Worm (Caenorhabditis elegans) whole organism, L4/young adult: Measurements from ENCODE around the gene C34F11.8.

Experiments
- dao-5 ChIP-seq: sonication (generic microtip); optimal IDR thresholded peaks from 2 replicates; lab custom pipeline; 2016; ENCODE audit warnings: missing genotype, missing genetic modification characterization, moderate library complexity, missing compliant biosample characterization
- him-1 ChIP-seq: sonication (generic microtip); optimal IDR thresholded peaks from 2 replicates; lab custom pipeline; 2016; ENCODE audit warnings: missing genotype, missing genetic modification reagents, missing genetic modification characterization, missing compliant biosample characterization

DNA sequence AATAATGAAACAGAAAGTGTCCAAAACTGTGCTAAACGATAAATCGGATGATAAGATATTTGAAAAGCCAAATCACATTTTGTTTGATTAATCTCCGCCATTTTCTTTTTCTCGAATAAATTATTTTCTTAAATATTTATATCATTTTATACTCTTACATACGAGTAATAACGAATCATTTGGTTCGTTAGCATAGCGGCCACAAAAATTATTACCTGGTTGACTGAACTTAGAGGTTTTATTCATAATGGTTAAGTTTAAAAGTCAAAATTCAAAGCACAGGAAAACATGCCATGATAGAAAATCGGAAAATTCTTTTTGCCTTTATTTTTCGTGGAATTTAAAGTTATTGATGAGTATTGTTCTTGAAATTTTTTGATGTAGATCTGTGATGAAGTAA is 47.5 kb downstream of the C34F11.8 start, which contains the start of gene srb-5:
- no peak for TF ChIP-seq dao-5 (tag; lab: Kevin White, UChicago)
- no peak for TF ChIP-seq him-1 (tag; lab: Kevin White, UChicago)
